Worm (Caenorhabditis elegans) whole organism, L4/young adult: Measurements from ENCODE around the gene K10D2.8.

Experiments used
- W03F9.2 ChIP-seq: fragments of 150-350 bp; optimal IDR thresholded peaks from 2 replicates; lab custom pipeline; 2014; ENCODE audit warnings: missing biosample characterization, missing genetic modification characterization
- dao-5 ChIP-seq: sonication (generic microtip); optimal IDR thresholded peaks from 2 replicates; lab custom pipeline; 2016; ENCODE audit warnings: missing genotype, missing genetic modification characterization, moderate library complexity, missing compliant biosample characterization
- him-1 ChIP-seq: sonication (generic microtip); optimal IDR thresholded peaks from 2 replicates; lab custom pipeline; 2016; ENCODE audit warnings: missing genotype, missing genetic modification reagents, missing genetic modification characterization, missing compliant biosample characterization

Gene K10D2.8

DNA sequence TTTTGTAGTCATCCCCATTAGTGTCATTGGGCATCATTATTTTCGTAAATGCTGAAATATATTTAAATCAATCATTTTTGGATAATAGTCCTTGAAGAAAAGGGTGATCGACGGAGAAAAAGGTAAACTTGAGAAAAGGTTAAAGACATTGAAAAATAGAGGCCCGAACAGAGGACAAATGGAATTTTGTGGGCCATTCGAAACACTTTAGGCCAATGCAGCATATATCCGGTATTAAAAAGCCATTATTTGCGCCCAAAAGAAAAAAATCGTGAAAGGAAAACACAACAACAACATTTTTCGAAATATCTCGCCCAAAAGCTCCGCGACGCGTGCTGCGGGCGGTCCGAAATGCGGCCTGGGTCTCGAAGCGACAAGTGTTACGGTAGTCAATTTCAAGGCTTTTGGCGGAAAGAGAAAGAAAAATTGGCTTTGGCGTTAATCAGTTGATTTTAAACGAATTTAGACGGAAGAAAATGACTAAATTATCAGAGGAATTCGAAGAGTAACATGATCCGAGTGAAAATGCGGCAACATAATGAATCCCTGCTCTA is 18.4 kb downstream of the K10D2.8 start, which contains the start of gene morc-1:
morc-1 (minus strand) TSS at position 51 of the 554 bp plus-strand sequence.
- TF ChIP-seq him-1 (tag; lab: Kevin White, UChicago) (no peak), dao-5 (tag; lab: Kevin White, UChicago) (no peak)

DNA sequence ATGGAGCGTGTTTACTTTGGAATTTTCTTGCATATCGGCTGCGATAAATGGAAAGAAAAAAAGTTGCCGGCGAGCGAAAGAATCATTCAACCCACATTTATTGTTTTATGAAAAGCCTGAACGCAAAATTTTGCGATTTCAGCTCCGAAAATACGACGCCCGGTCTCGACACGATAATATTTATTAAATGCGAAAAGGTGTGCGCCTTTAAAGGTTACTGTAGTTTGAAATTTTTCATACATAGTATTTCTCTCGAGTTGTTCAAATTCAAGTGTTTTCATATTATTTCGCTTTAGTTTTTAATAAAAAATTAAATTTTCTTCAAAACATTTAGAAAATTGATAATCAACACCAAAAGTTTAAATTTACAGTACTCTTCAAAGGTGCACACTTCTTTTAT is 20.5 kb downstream of the K10D2.8 start, which contains the start of gene syx-16:
syx-16 (minus strand) TSS at position 118 of the 400 bp plus-strand sequence.
- no peak for TF ChIP-seq W03F9.2 (tag; lab: Kevin White, UChicago)
- no peak for TF ChIP-seq him-1 (tag; lab: Kevin White, UChicago)
- TF ChIP-seq dao-5 (tag; lab: Kevin White, UChicago) = no peak

DNA sequence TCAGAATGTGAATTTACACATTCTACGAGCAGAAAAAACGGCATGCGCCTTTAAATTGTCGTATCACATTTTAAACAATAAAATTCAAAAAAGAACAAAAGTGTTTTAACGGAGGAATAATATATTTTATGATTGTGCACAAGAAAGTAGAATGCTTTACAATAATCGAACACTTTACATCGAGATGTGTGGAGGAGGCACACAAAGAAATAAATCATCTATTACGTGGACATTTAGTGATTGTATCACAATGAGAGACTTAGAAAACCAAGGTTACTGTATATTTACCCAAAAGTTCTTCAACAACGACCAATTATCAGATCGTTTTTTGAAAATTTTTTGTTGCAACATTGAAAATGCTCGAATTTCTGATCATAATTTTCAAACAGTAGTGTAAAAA is 21.7 kb downstream of the K10D2.8 start:
- TF ChIP-seq dao-5 (tag; lab: Kevin White, UChicago) (no peak), him-1 (tag; lab: Kevin White, UChicago) (no peak), W03F9.2 (tag; lab: Kevin White, UChicago) (no peak)

DNA sequence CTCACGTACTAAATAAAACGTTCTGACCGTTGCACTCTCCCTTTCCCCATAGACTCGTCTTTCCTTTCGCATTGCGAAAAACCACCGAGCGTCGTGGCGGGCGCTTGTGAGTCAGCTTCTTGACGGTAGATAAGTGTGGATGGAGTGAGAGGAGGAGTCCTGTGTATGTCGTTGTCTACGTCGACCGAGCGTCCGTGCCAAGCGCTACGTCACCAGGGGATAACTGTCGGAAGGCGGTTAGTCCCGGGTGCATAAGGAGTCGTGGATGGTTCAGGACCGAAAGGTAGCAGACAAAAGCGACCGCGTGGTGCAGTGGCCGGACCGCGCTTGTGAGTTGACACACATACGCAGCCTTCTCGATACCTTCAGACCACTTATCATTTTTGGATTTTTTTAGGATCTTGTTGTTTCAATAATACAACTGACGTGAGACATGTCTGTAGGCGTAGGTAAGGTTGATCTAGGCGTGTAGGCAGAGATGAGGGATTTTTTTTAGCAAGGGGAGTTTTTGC is 22.7 kb downstream of the K10D2.8 start:
- TF ChIP-seq W03F9.2 (tag; lab: Kevin White, UChicago) = peak; percentile 46
- TF ChIP-seq dao-5 (tag; lab: Kevin White, UChicago) = peak; percentile 81

DNA sequence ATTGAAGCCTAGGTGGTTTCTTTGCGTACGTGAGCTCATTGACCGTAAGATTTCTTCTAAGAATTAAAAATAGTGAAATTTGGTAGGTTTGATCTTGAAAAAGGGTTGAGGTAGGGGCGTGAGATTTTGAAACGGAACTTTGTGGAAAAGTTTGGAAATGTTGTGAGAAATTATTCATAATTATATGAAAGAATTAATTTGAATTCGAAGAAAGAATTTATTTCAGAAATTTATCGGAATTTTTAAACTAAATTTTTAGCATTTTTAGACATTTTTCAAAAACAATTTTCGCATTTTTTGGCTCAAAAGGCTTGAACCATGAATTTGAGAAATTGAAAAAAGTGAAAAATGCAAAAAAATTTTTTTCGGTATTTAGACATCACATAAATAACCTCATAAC is 25.6 kb downstream of the K10D2.8 start:
- TF ChIP-seq him-1 (tag; lab: Kevin White, UChicago) = no peak
- no peak for TF ChIP-seq dao-5 (tag; lab: Kevin White, UChicago)
- no peak for TF ChIP-seq W03F9.2 (tag; lab: Kevin White, UChicago)

- TF ChIP-seq W03F9.2 (tag; lab: Kevin White, UChicago) = no peak
- no peak for TF ChIP-seq him-1 (tag; lab: Kevin White, UChicago)
- no peak for TF ChIP-seq dao-5 (tag; lab: Kevin White, UChicago)
These were observed 26.8 kb downstream of the K10D2.8 start, which contains the start of gene ZC155.4 for ce11 chrIII:5215375-5215774. TSS of gene ZC155.4 (minus strand) at chrIII:5215475.

ce11 chrIII:5217511-5217910 is 29.0 kb downstream of the K10D2.8 start, which contains the start of gene cutl-19:
TSS of gene cutl-19 (minus strand) at chrIII:5217611.
- no peak for TF ChIP-seq him-1 (tag; lab: Kevin White, UChicago)
- TF ChIP-seq W03F9.2 (tag; lab: Kevin White, UChicago) = no peak
- TF ChIP-seq dao-5 (tag; lab: Kevin White, UChicago) = no peak

- no peak for TF ChIP-seq W03F9.2 (tag; lab: Kevin White, UChicago)
- TF ChIP-seq him-1 (tag; lab: Kevin White, UChicago) = no peak
- TF ChIP-seq dao-5 (tag; lab: Kevin White, UChicago) = no peak
These were observed 30.2 kb downstream of the K10D2.8 start, which contains the start of gene ZC155.2 for ce11 chrIII:5218687-5219086. TSS of gene ZC155.2 (plus strand) at chrIII:5218987.

DNA sequence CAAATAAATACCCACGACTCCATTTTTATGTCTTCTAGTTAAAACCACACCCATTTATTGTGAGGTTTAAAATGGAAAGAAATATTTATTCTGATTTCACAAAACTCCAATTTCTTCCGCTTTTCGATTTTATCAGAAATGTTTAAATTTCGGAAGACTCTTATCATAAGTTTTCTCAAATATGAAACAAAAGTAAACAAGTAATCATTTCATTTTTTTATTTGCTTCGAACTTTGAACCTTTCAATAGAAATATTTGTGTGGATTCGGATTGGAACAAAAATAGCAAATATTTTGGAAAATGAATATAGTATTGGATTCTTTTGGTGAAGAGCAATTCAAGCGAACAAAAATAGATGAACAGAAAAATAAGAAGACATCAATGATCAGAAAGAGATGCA is 33.3 kb downstream of the K10D2.8 start:
- TF ChIP-seq dao-5 (tag; lab: Kevin White, UChicago) (no peak), him-1 (tag; lab: Kevin White, UChicago) (no peak), W03F9.2 (tag; lab: Kevin White, UChicago) (no peak)

ce11 chrIII:5222777-5223176 is 34.3 kb downstream of the K10D2.8 start:
- TF ChIP-seq dao-5 (tag; lab: Kevin White, UChicago) (no peak), him-1 (tag; lab: Kevin White, UChicago) (no peak), W03F9.2 (tag; lab: Kevin White, UChicago) (no peak)

ce11 chrIII:5224908-5225307 is 36.4 kb downstream of the K10D2.8 start:
- no peak for TF ChIP-seq dao-5 (tag; lab: Kevin White, UChicago)
- no peak for TF ChIP-seq him-1 (tag; lab: Kevin White, UChicago)
- TF ChIP-seq W03F9.2 (tag; lab: Kevin White, UChicago) = no peak

DNA sequence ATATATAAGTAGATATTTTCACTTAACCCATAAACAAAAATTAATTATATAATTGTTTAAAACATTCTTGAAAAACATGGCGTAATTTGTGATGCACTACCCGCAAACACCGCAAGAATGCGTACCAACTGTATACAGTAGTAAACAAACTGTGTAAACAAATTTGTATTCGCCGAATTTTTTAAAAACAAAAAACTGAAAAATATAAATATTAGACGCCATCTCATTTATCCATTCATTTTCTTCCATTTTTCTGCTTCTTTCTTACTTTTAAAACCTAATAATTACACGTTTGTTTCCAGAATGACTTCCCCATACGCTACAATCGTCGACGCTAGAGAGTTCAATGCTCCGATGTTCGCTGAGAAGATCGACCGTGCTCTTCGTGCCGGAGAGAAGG is 36.8 kb downstream of the K10D2.8 start, which contains the start of gene nex-1:
nex-1 (plus strand) TSS at position 301 of the 400 bp plus-strand sequence.
- TF ChIP-seq him-1 (tag; lab: Kevin White, UChicago) (no peak), W03F9.2 (tag; lab: Kevin White, UChicago) (peak; percentile 17), dao-5 (tag; lab: Kevin White, UChicago) (no peak)

DNA sequence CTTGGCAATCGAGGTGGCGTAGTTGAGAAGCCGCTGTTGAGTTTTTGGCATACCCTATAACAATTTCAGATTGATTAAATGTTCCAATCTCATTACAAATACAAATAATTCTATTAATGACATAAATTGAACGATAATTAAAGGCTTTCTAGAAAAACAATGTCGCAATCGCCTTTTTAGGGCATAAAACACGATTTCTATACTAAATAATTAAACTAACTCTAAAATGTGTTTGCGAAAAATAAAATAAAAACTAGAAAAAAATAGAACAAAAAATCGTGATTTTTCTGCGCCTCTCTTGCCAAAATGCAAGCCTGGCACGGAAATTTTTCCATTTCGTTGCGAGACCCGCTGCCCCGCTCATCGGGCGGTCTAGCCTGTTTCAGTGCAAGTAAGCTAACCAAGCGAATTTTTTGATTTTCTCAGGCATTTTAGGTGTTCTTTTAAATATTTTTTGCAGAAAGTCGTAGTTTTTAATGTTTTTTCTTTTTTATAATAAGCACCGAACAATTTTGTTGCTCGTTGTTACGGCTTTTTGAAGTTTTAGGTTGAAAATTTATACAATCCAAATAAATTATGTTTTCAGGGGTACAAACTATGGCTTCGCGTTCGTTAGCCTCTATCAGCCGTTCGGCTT is 39.4 kb downstream of the K10D2.8 start, which contains the start of the genes C34E10.12, C34E10.10 and atp-2:
C34E10.12 (minus strand) TSS at position 51 of the 637 bp plus-strand sequence.
C34E10.10 (minus strand) TSS at position 54 of the 637 bp plus-strand sequence.
atp-2 (plus strand) TSS at position 587 of the 637 bp plus-strand sequence.
- TF ChIP-seq him-1 (tag; lab: Kevin White, UChicago) (peak; percentile 7), W03F9.2 (tag; lab: Kevin White, UChicago) (peak; percentile 89), dao-5 (tag; lab: Kevin White, UChicago) (no peak)
